Worm (Caenorhabditis elegans) whole organism, midembryonic: ENCODE results near the gene yars-2.
"Not testable (repeated sequence)": the region's sequence is repeated elsewhere in the genome, so short reads cannot be mapped to it uniquely, and the experiment has no call there.

Experiments
- T22C8.4 ChIP-seq: fragments of 200-800 bp; sonication (Bioruptor generic); IDR thresholded peaks from 2 replicates; pipeline ENCODE4 v1.3.6; 2022; ENCODE audit warnings: missing genetic modification characterization, missing compliant biosample characterization
- cog-1 ChIP-seq: sonication (generic microtip); optimal IDR thresholded peaks from 2 replicates; lab custom pipeline; 2016; ENCODE audit warnings: missing genetic modification characterization, missing compliant biosample characterization
- flt-1 ChIP-seq: fragments of 200-800 bp; sonication (Bioruptor generic); IDR thresholded peaks from 2 replicates; pipeline ENCODE4 v1.3.6; 2022; ENCODE audit warnings: missing genetic modification characterization, missing compliant biosample characterization
- klf-2 ChIP-seq: fragments of 200-800 bp; sonication (Bioruptor generic); conservative IDR thresholded peaks from 2 replicates; pipeline ENCODE4 v1.3.6; 2022; ENCODE audit warnings: missing genetic modification reagents, missing genetic modification characterization, missing compliant biosample characterization
- med-1 ChIP-seq: sonication (generic microtip); optimal IDR thresholded peaks from 2 replicates; lab custom pipeline; 2017; ENCODE audit warnings: missing genetic modification characterization, mild to moderate bottlenecking, missing compliant biosample characterization, antibody characterized with exemption, missing genetic modification reagents; ENCODE audit not compliant: insufficient read depth
- ref-1 ChIP-seq: fragments of 200-800 bp; sonication (Bioruptor generic); conservative IDR thresholded peaks from 2 replicates; pipeline ENCODE4 v1.3.6; 2022; ENCODE audit warnings: missing genetic modification reagents, missing genetic modification characterization, missing compliant biosample characterization
- tab-1 ChIP-seq: fragments of 200-800 bp; sonication (Bioruptor generic); IDR thresholded peaks from 2 replicates; pipeline ENCODE4 v1.3.6; 2022; ENCODE audit warnings: missing genetic modification characterization, missing compliant biosample characterization
- ztf-23 ChIP-seq: fragments of 200-800 bp; sonication (Bioruptor generic); IDR thresholded peaks from 2 replicates; pipeline ENCODE4 v1.3.6; 2022; ENCODE audit warnings: missing genetic modification reagents, missing genetic modification characterization, missing compliant biosample characterization
- ztf-29 ChIP-seq: fragments of 200-800 bp; sonication (Bioruptor generic); IDR thresholded peaks from 2 replicates; pipeline ENCODE4 v1.3.6; 2022; ENCODE audit warnings: missing genetic modification reagents, missing genetic modification characterization, missing compliant biosample characterization

yars-2 gene

ce11 chrIV:4747553-4747952 is 35.1 kb upstream of the yars-2 start, which contains the start of gene tctn-1:
TSS of gene tctn-1 (minus strand) at chrIV:4747832.
- no peak for TF ChIP-seq ztf-29
- TF ChIP-seq flt-1 (GFP tag; lab: Robert Waterston, UW): no peak
- no peak for TF ChIP-seq tab-1 (GFP tag; lab: Robert Waterston, UW)
- no peak for TF ChIP-seq ref-1
- TF ChIP-seq ztf-23: no peak
- TF ChIP-seq T22C8.4: no peak
- no peak for TF ChIP-seq klf-2 (GFP tag; lab: Robert Waterston, UW)
- no peak for TF ChIP-seq cog-1 (tag; lab: Kevin White, UChicago)
- no peak for TF ChIP-seq med-1 (GFP tag; lab: Kevin White, UChicago)

ce11 chrIV:4745422-4745821 is 33.0 kb upstream of the yars-2 start, which contains the start of gene timm-17B.1:
TSS of gene timm-17B.1 (minus strand) at chrIV:4745492.
- no peak for TF ChIP-seq ztf-29
- TF ChIP-seq klf-2 (GFP tag; lab: Robert Waterston, UW): no peak
- TF ChIP-seq ztf-23: no peak
- TF ChIP-seq tab-1 (GFP tag; lab: Robert Waterston, UW): no peak
- no peak for TF ChIP-seq T22C8.4
- no peak for TF ChIP-seq ref-1
- no peak for TF ChIP-seq med-1 (GFP tag; lab: Kevin White, UChicago)
- no peak for TF ChIP-seq cog-1 (tag; lab: Kevin White, UChicago)
- no peak for TF ChIP-seq flt-1 (GFP tag; lab: Robert Waterston, UW)

- TF ChIP-seq flt-1 (GFP tag; lab: Robert Waterston, UW) (no peak), klf-2 (GFP tag; lab: Robert Waterston, UW) (no peak), T22C8.4 (no peak), ztf-23 (no peak), ztf-29 (no peak), tab-1 (GFP tag; lab: Robert Waterston, UW) (no peak), ref-1 (no peak), med-1 (GFP tag; lab: Kevin White, UChicago) (no peak), cog-1 (tag; lab: Kevin White, UChicago) (no peak)
Observed at ce11 chrIV:4744167-4744566, 31.7 kb upstream of the yars-2 start, which contains the start of gene hoe-1. TSS of gene hoe-1 (minus strand) at chrIV:4744267.

ce11 chrIV:4742480-4742879 is 30.1 kb upstream of the yars-2 start:
- TF ChIP-seq tab-1 (GFP tag; lab: Robert Waterston, UW): no peak
- no peak for TF ChIP-seq klf-2 (GFP tag; lab: Robert Waterston, UW)
- TF ChIP-seq ztf-29: no peak
- TF ChIP-seq ztf-23: no peak
- no peak for TF ChIP-seq ref-1
- no peak for TF ChIP-seq T22C8.4
- no peak for TF ChIP-seq flt-1 (GFP tag; lab: Robert Waterston, UW)
- no peak for TF ChIP-seq med-1 (GFP tag; lab: Kevin White, UChicago)

- no peak for TF ChIP-seq cog-1 (tag; lab: Kevin White, UChicago)
- TF ChIP-seq ztf-29: no peak
Observed at ce11 chrIV:4737258-4737657, 24.8 kb upstream of the yars-2 start, which contains the start of gene fbxb-78. TSS of gene fbxb-78 (plus strand) at chrIV:4737558.

ce11 chrIV:4727935-4728334 is 15.5 kb upstream of the yars-2 start:
- TF ChIP-seq ztf-23 (peak; percentile 90), cog-1 (tag; lab: Kevin White, UChicago) (peak; percentile 49), klf-2 (GFP tag; lab: Robert Waterston, UW) (peak; percentile 71), flt-1 (GFP tag; lab: Robert Waterston, UW) (peak; percentile 66), T22C8.4 (peak; percentile 40; the same call in 1 of the 2 replicates), ztf-29 (peak; percentile 31; the same call in 1 of the 2 replicates)

- TF ChIP-seq ref-1 (0 out of 2 replicates have a peak, but pooled peaks have one; percentile 20), tab-1 (GFP tag; lab: Robert Waterston, UW) (0 out of 2 replicates have a peak, but pooled peaks have one; percentile 59), klf-2 (GFP tag; lab: Robert Waterston, UW) (peak; percentile 68; the same call in 1 of the 2 replicates), flt-1 (GFP tag; lab: Robert Waterston, UW) (peak; percentile 90), ztf-23 (peak; percentile 95), cog-1 (tag; lab: Kevin White, UChicago) (peak; percentile 49), T22C8.4 (peak; percentile 60)
Observed at ce11 chrIV:4725478-4725920, 13.1 kb upstream of the yars-2 start.

ce11 chrIV:4724562-4724961 is 12.1 kb upstream of the yars-2 start, which contains the start of gene K08F11.1:
TSS of gene K08F11.1 (plus strand) at chrIV:4724862.
- TF ChIP-seq tab-1 (GFP tag; lab: Robert Waterston, UW) (no peak), ztf-23 (no peak), flt-1 (GFP tag; lab: Robert Waterston, UW) (no peak), ref-1 (no peak), cog-1 (tag; lab: Kevin White, UChicago) (no peak), ztf-29 (no peak), klf-2 (GFP tag; lab: Robert Waterston, UW) (no peak), med-1 (GFP tag; lab: Kevin White, UChicago) (no peak)

ce11 chrIV:4723687-4724086 is 11.3 kb upstream of the yars-2 start:
- TF ChIP-seq klf-2 (GFP tag; lab: Robert Waterston, UW): no peak

- peak; percentile 24; the same call in 1 of the 2 replicates for TF ChIP-seq T22C8.4
- peak; percentile 60; the same call in 1 of the 2 replicates for TF ChIP-seq ztf-23
Observed at ce11 chrIV:4720522-4720921, 8.1 kb upstream of the yars-2 start.

- TF ChIP-seq T22C8.4; med-1 (GFP tag; lab: Kevin White, UChicago); cog-1 (tag; lab: Kevin White, UChicago): not testable (repeated sequence)
Observed at ce11 chrIV:4715785-4716184, 3.4 kb upstream of the yars-2 start, which contains the start of gene miro-1. TSS of gene miro-1 (minus strand) at chrIV:4715807.
